Worm (Caenorhabditis elegans) whole organism, L1 larva: Measurements from ENCODE around the gene Y66A7A.4.

ENCODE experiments used
- C04F5.9 ChIP-seq: sonication (generic microtip); optimal IDR thresholded peaks from 2 replicates; lab custom pipeline; 2016; ENCODE audit warnings: missing genetic modification characterization, missing compliant biosample characterization
- C34B4.2 ChIP-seq: sonication (generic microtip); optimal IDR thresholded peaks from 2 replicates; lab custom pipeline; 2017; ENCODE audit warnings: mild to moderate bottlenecking, missing genetic modification characterization, missing compliant biosample characterization
- F16B12.6 ChIP-seq: fragments of 150-350 bp; optimal IDR thresholded peaks from 2 replicates; lab custom pipeline; 2014; ENCODE audit warnings: missing biosample characterization, missing genetic modification characterization
- aly-2 ChIP-seq: fragments of 150-350 bp; optimal IDR thresholded peaks from 2 replicates; lab custom pipeline; 2014; ENCODE audit warnings: missing biosample characterization, missing genetic modification characterization
- ama-1 ChIP-seq: fragments of 150-350 bp; optimal IDR thresholded peaks from 2 replicates; lab custom pipeline; 2014
- ceh-63 ChIP-seq: fragments of 200-800 bp; sonication (Bioruptor generic); optimal IDR thresholded peaks from 2 replicates; lab custom pipeline; 2018; ENCODE audit warnings: mild to moderate bottlenecking, missing genetic modification characterization, missing compliant biosample characterization
- ceh-8 ChIP-seq: fragments of 200-800 bp; sonication (Bioruptor generic); optimal IDR thresholded peaks from 2 replicates; lab custom pipeline; 2018; ENCODE audit warnings: mild to moderate bottlenecking, missing genetic modification characterization, moderate library complexity, missing compliant biosample characterization
- ceh-82 ChIP-seq, 3 experiments: fragments of 150-350 bp in 1 of 3; sonication (generic microtip) in 2 of 3; optimal IDR thresholded peaks; 2 replicates each; lab custom pipeline; 2014 to 2017; ENCODE audit warnings: missing biosample characterization in 3 of 3, missing genetic modification characterization in 3 of 3
- dsc-1 ChIP-seq: sonication (generic microtip); optimal IDR thresholded peaks from 2 replicates; lab custom pipeline; 2016; ENCODE audit warnings: mild to moderate bottlenecking, missing genetic modification characterization, missing compliant biosample characterization
- efl-3 ChIP-seq: fragments of 200-800 bp; sonication (Bioruptor generic); optimal IDR thresholded peaks from 2 replicates; lab custom pipeline; 2018; ENCODE audit warnings: mild to moderate bottlenecking, missing genetic modification characterization, missing compliant biosample characterization
- egl-13 ChIP-seq: sonication (generic microtip); optimal IDR thresholded peaks from 2 replicates; lab custom pipeline; 2016; ENCODE audit warnings: missing genotype, missing genetic modification reagents, missing genetic modification characterization, missing compliant biosample characterization
- elt-3 ChIP-seq, 6 experiments: fragments of 150-350 bp in 1 of 6; sonication (generic microtip); optimal IDR thresholded peaks; 2 replicates each; lab custom pipeline; 2017 to 2018; ENCODE audit warnings: missing biosample characterization in 6 of 6, missing genetic modification characterization in 6 of 6, inconsistent platforms in 1 of 6
- ets-5 ChIP-seq: fragments of 200-800 bp; sonication (Bioruptor generic); IDR thresholded peaks from 2 replicates; pipeline ENCODE4 v1.3.6; 2022; ENCODE audit warnings: missing genetic modification characterization, missing compliant biosample characterization
- fkh-10 ChIP-seq: sonication (generic microtip); optimal IDR thresholded peaks from 2 replicates; lab custom pipeline; 2017; ENCODE audit warnings: missing biosample characterization, missing genetic modification reagents, missing genetic modification characterization
- fkh-4 ChIP-seq: sonication (generic microtip); optimal IDR thresholded peaks from 2 replicates; lab custom pipeline; 2016; ENCODE audit warnings: missing compliant biosample characterization, missing genetic modification characterization, borderline replicate concordance
- fkh-8 ChIP-seq: sonication (generic microtip); optimal IDR thresholded peaks from 2 replicates; lab custom pipeline; 2016; ENCODE audit warnings: mild to moderate bottlenecking, missing genetic modification characterization, missing compliant biosample characterization
- irx-1 ChIP-seq: sonication (generic microtip); optimal IDR thresholded peaks from 2 replicates; lab custom pipeline; 2016; ENCODE audit warnings: missing genetic modification characterization, missing compliant biosample characterization
- isw-1 ChIP-seq: fragments of 200-800 bp; sonication (Bioruptor generic); IDR thresholded peaks from 2 replicates; pipeline ENCODE4 v1.3.6; 2022; ENCODE audit warnings: missing genetic modification characterization, missing compliant biosample characterization
- jun-1 ChIP-seq: fragments of 150-350 bp; optimal IDR thresholded peaks from 2 replicates; lab custom pipeline; 2014; ENCODE audit warnings: missing biosample characterization, missing genetic modification reagents, missing genetic modification characterization
- lin-15B ChIP-seq: fragments of 150-350 bp; sonication (generic microtip); optimal IDR thresholded peaks from 3 replicates; lab custom pipeline; 2014; ENCODE audit warnings: missing biosample characterization, missing genetic modification characterization
- lin-39 ChIP-seq: fragments of 150-350 bp; optimal IDR thresholded peaks from 2 replicates; lab custom pipeline; 2014; ENCODE audit warnings: missing biosample characterization, missing genetic modification reagents, missing genetic modification characterization
- mdl-1 ChIP-seq, 2 experiments: fragments of 150-350 bp; optimal IDR thresholded peaks; 2 replicates each; lab custom pipeline; 2014 to 2017; ENCODE audit warnings: missing biosample characterization in 2 of 2, missing genetic modification characterization in 2 of 2, inconsistent platforms in 1 of 2
- nhr-11 ChIP-seq: fragments of 150-350 bp; optimal IDR thresholded peaks from 2 replicates; lab custom pipeline; 2014; ENCODE audit warnings: missing biosample characterization, missing genetic modification characterization
- nhr-47 ChIP-seq: sonication (generic microtip); optimal IDR thresholded peaks from 2 replicates; lab custom pipeline; 2016; ENCODE audit warnings: mild to moderate bottlenecking, missing genetic modification characterization, moderate library complexity, missing compliant biosample characterization
- nhr-77 ChIP-seq: fragments of 150-350 bp; optimal IDR thresholded peaks from 2 replicates; lab custom pipeline; 2014; ENCODE audit warnings: missing biosample characterization, missing genetic modification characterization
- nhr-84 ChIP-seq: sonication (generic microtip); optimal IDR thresholded peaks from 2 replicates; lab custom pipeline; 2017; ENCODE audit warnings: missing biosample characterization, missing genetic modification characterization
- nhr-85 ChIP-seq: sonication (generic microtip); peaks from one replicate; lab custom pipeline; 2016; ENCODE audit warnings: missing genetic modification characterization, inconsistent platforms, missing compliant biosample characterization
- nhr-90 ChIP-seq: sonication (generic microtip); optimal IDR thresholded peaks from 2 replicates; lab custom pipeline; 2016; ENCODE audit warnings: mild to moderate bottlenecking, missing genetic modification characterization, missing compliant biosample characterization; ENCODE audit not compliant: poor library complexity
- pax-3 ChIP-seq: fragments of 200-800 bp; sonication (Bioruptor generic); optimal IDR thresholded peaks from 2 replicates; lab custom pipeline; 2018; ENCODE audit warnings: mild to moderate bottlenecking, missing genetic modification characterization, moderate library complexity, missing compliant biosample characterization
- rnt-1 ChIP-seq: sonication (generic microtip); optimal IDR thresholded peaks from 2 replicates; lab custom pipeline; 2016; ENCODE audit warnings: mild to moderate bottlenecking, missing genetic modification characterization, moderate library complexity, missing compliant biosample characterization
- snpc-4 ChIP-seq: fragments of 150-350 bp; optimal IDR thresholded peaks from 2 replicates; lab custom pipeline; 2014; ENCODE audit warnings: missing biosample characterization, missing genetic modification characterization
- snu-23 ChIP-seq: sonication (generic microtip); optimal IDR thresholded peaks from 2 replicates; lab custom pipeline; 2016; ENCODE audit warnings: missing genetic modification characterization, missing compliant biosample characterization
- sptf-1 ChIP-seq: fragments of 150-350 bp; optimal IDR thresholded peaks from 2 replicates; lab custom pipeline; 2014; ENCODE audit warnings: missing biosample characterization, missing genetic modification characterization
- sup-37 ChIP-seq: fragments of 200-800 bp; sonication (Bioruptor generic); optimal IDR thresholded peaks from 2 replicates; lab custom pipeline; 2018; ENCODE audit warnings: mild to moderate bottlenecking, missing genetic modification characterization, missing compliant biosample characterization
- tbx-2 ChIP-seq: sonication (generic microtip); optimal IDR thresholded peaks from 2 replicates; lab custom pipeline; 2016; ENCODE audit warnings: missing genetic modification characterization, missing compliant biosample characterization
- unc-130 ChIP-seq: fragments of 150-350 bp; optimal IDR thresholded peaks from 2 replicates; lab custom pipeline; 2017; ENCODE audit warnings: missing biosample characterization, missing genetic modification characterization, inconsistent platforms
- unc-86 ChIP-seq: sonication (generic microtip); optimal IDR thresholded peaks from 2 replicates; lab custom pipeline; 2016; ENCODE audit warnings: missing genetic modification characterization, missing compliant biosample characterization
- unc-98 ChIP-seq: fragments of 200-800 bp; sonication (Bioruptor generic); IDR thresholded peaks from 2 replicates; pipeline ENCODE4 v1.3.6; 2022; ENCODE audit warnings: missing genetic modification characterization, missing compliant biosample characterization
- xbp-1 ChIP-seq: sonication (generic microtip); optimal IDR thresholded peaks from 2 replicates; lab custom pipeline; 2016; ENCODE audit warnings: missing genetic modification characterization, missing compliant biosample characterization
- zag-1 ChIP-seq: fragments of 150-350 bp; optimal IDR thresholded peaks from 2 replicates; lab custom pipeline; 2014; ENCODE audit warnings: missing biosample characterization, missing genetic modification characterization
- zip-4 ChIP-seq: fragments of 200-800 bp; sonication (Bioruptor generic); optimal IDR thresholded peaks from 2 replicates; lab custom pipeline; 2018; ENCODE audit warnings: mild to moderate bottlenecking, missing genetic modification characterization, moderate library complexity, missing compliant biosample characterization

The Y66A7A.4 gene

DNA sequence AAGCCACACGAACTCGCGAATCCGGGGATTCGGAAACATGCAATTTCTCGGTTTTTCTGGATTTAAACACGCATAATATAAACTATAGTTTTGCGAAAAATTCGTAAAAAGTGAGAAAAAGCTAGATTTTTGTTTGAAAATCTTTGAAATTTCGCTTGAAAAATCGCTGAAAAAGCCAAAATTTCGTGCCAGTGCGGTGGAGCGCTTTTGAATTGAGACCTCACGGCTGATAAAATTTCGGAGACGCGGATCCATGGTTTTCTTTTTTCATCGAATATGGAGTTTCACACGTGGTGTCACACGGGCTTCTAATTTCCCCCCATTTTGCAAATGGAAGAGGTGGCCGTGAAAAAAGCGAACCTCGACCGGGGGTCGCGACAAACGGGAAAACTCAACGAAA lies 22.2 kb upstream of the Y66A7A.4 start:
- TF ChIP-seq sptf-1 (tag; lab: Kevin White, UChicago) (no peak), snpc-4 (no peak), ceh-82 (tag; optimal IDR thresholded peaks at IDR 0.05; lab: Kevin White, UChicago) (no peak), egl-13 (no peak), nhr-47 (tag; lab: Kevin White, UChicago) (no peak), unc-98 (no peak), unc-86 (tag; lab: Kevin White, UChicago) (no peak), pax-3 (tag; lab: Kevin White, UChicago) (no peak), ceh-8 (no peak), nhr-11 (no peak), nhr-84 (no peak)
- TF ChIP-seq, all 84 proteins: peak for 0

DNA sequence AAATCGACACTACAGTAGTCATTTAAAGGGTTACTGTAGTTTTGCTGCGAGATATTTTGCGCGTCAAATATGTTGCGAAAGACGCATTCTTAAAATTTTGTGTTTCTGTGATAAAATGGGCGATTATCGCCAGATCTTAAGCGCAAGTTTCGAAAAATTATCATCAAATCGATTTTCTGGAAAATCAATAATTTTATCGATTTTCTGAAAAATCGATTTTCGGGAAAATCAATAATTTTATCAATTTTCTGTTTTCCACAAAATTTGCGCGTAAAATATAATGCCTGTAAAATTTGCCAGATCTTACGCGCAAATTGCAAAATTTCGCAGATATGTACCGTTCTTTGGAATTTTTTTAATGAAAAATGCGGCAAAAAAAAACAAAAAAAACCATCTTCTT lies 20.3 kb upstream of the Y66A7A.4 start:
- TF ChIP-seq efl-3 (no peak), ceh-8 (no peak), ceh-63 (GFP tag; lab: Kevin White, UChicago) (no peak), C04F5.9 (tag; lab: Kevin White, UChicago) (no peak), mdl-1 (tag; optimal IDR thresholded peaks at IDR 0.05; lab: Kevin White, UChicago) (no peak), unc-86 (tag; lab: Kevin White, UChicago) (no peak), xbp-1 (no peak)

DNA sequence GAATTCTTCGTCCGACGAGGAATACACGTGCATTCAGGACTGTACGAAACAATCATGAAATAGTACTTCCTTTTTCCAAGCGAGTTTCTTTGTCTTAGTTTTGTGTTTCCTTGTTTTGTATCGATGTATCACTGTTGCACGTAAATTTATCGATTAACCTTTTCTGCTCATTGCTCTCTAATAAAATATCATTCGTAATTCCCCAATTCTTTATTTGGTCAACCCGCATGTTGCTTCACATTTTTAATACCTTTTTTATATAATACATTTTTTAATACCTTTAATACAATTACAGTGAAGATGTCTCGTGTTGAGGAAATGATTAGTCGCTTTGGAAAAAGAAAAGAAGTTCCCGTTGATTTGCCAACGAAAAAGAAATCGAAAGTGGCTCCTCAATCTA lies 4.5 kb upstream of the Y66A7A.4 start, which contains the start of gene Y66D12A.1:
Gene Y66D12A.1, plus strand, starts transcription at position 301 of the 400 bp plus-strand sequence.
- TF ChIP-seq ets-5 (GFP tag; lab: Robert Waterston, UW) (no peak), nhr-47 (tag; lab: Kevin White, UChicago) (no peak), irx-1 (no peak), fkh-4 (no peak), mdl-1 (tag; optimal IDR thresholded peaks at IDR 0.05; lab: Kevin White, UChicago) (no peak), unc-86 (tag; lab: Kevin White, UChicago) (no peak), zip-4 (no peak)

ce11 chrIII:11609568-11609967 lies 2.8 kb upstream of the Y66A7A.4 start, which contains the start of gene Y66D12A.30:
Y66D12A.30 (plus strand) TSS chrIII:11609868.
- TF ChIP-seq rnt-1 (no peak), fkh-10 (GFP tag; lab: Kevin White, UChicago) (no peak), fkh-8 (peak; percentile 14), nhr-90 (tag; lab: Kevin White, UChicago) (no peak), tbx-2 (tag; lab: Kevin White, UChicago) (no peak), nhr-77 (tag; lab: Kevin White, UChicago) (no peak)
- TF ChIP-seq, all 84 proteins: peak for 1

DNA sequence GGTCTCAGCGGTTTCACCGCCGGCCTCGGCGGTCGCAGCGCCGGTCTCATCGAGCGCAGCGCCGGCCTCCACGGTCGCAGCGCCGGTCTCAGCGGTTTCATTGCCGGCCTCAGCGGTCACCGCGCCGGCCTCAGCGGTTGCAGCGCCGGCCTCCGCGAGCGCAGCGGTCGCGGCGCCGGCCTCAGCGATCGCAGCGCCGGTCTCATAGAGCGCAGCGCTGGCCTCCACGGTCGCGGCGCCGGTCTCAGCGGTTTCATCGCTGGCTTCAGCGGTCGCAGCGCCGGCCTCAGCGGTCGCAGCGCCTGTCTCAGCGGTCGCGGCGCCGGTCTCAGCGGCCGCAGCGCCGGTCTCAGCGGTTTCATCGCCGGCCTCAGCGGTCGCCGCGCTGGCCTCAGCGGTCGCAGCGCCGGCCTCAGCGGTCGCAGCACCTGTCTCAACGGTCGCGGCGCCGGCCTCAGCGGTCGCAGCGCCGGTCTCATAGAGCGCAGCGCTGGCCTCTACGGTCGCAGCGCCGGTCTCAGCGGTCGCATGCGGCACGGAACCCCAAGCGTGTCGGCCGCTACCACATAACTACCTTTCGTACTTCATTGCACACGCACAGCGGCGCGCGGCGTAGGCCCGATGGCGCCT lies 674 bp upstream of the Y66A7A.4 start:
- TF ChIP-seq ceh-8: peak; percentile 86
- no peak for TF ChIP-seq sup-37 (GFP tag; lab: Kevin White, UChicago)

ce11 chrIII:11614325-11614724 lies 1.9 kb downstream of the Y66A7A.4 start:
- peak; percentile 14 for TF ChIP-seq nhr-85

DNA sequence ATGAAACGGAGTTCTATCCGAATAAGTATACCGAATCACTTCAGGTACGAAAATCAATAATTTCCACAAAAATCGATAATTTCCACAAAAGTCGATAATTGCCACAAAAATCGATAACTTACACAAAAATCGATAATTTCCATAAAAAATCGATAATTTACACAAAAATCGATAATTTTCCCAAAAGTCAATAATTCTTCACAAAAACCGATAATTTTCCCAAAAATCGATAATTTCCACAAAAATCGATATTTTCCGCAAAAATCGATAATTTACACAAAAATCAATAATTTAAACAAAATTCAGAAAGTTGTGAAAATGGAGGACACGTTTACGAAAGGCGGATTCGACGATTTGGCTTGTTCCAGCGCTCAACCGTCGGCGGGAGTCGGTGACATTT lies 2.5 kb downstream of the Y66A7A.4 start:
- TF ChIP-seq elt-3 (tag; optimal IDR thresholded peaks at IDR 0.05; lab: Kevin White, UChicago) (no peak), mdl-1 (tag; optimal IDR thresholded peaks at IDR 0.05; lab: Kevin White, UChicago) (no peak), nhr-47 (tag; lab: Kevin White, UChicago) (no peak), nhr-11 (no peak), F16B12.6 (tag; lab: Kevin White, UChicago) (no peak), jun-1 (no peak), lin-15B (tag; lab: Kevin White, UChicago) (no peak), ceh-8 (no peak), unc-86 (tag; lab: Kevin White, UChicago) (no peak), C04F5.9 (tag; lab: Kevin White, UChicago) (no peak), unc-130 (tag; lab: Kevin White, UChicago) (no peak), ama-1 (lab: Kevin White, UChicago) (no peak), dsc-1 (tag; lab: Kevin White, UChicago) (no peak), lin-39 (tag; lab: Kevin White, UChicago) (no peak), aly-2 (tag; lab: Kevin White, UChicago) (no peak), isw-1 (GFP tag; lab: Robert Waterston, UW) (no peak), snu-23 (no peak), zag-1 (no peak), snpc-4 (no peak), C34B4.2 (tag; lab: Kevin White, UChicago) (no peak)
- TF ChIP-seq, all 84 proteins: peak for 0
